Fruit fly (Drosophila melanogaster): ENCODE data around the gene rhea.

rhea gene

dm6 chr3L:8520252-8520651 lies 24.5 kb upstream of the rhea start, which contains the start of gene se:
Gene se, plus strand, starts transcription at chr3L:8520552.
- TF ChIP-seq Hr83 (GFP tag; optimal IDR thresholded peaks at IDR 0.05; ENCODE audit: poor library complexity, severe bottlenecking) (no peak), Dif (GFP tag; optimal IDR thresholded peaks at IDR 0.05; ENCODE audit: partially characterized antibody) (no peak), dmrt93B (GFP tag; optimal IDR thresholded peaks at IDR 0.05) (no peak), dl (GFP tag; optimal IDR thresholded peaks at IDR 0.05; ENCODE audit: insufficient read depth in 1 of 2, partially characterized antibody in 2 of 2) (no peak), Mio (GFP tag; optimal IDR thresholded peaks at IDR 0.05) (no peak), usp (GFP tag; optimal IDR thresholded peaks at IDR 0.05) (no peak)

- no peak for TF ChIP-seq Rel (GFP tag; optimal IDR thresholded peaks at IDR 0.05)
- TF ChIP-seq Rel (tag; optimal IDR thresholded peaks at IDR 0.05) = peak; percentile 83
- TF ChIP-seq ey (GFP tag; optimal IDR thresholded peaks at IDR 0.05) = no peak
Measured at dm6 chr3L:8523257-8523656, 21.5 kb upstream of the rhea start, which contains the start of gene GstO2. Gene GstO2, minus strand, starts transcription at chr3L:8523501.

dm6 chr3L:8524816-8525625 lies 19.8 kb upstream of the rhea start, which contains the start of the genes GstO1 and foi:
Gene GstO1, minus strand, starts transcription at chr3L:8524866.
Gene foi, plus strand, starts transcription at chr3L:8525244.
- TF ChIP-seq foxo (GFP tag; optimal IDR thresholded peaks at IDR 0.05) = peak in 1 of 2 experiments; percentile 42
- no peak for TF ChIP-seq woc (GFP tag; optimal IDR thresholded peaks at IDR 0.05)
- peak; percentile 17 for TF ChIP-seq sage (GFP tag; optimal IDR thresholded peaks at IDR 0.05)
- TF ChIP-seq pan (optimal IDR thresholded peaks at IDR 0.05) = no peak
- TF ChIP-seq lola (GFP tag; optimal IDR thresholded peaks at IDR 0.05) = no peak
- TF ChIP-seq fru (GFP tag; optimal IDR thresholded peaks at IDR 0.05) = peak; percentile 33
- peak; percentile 52 for TF ChIP-seq HLH106 (tag; optimal IDR thresholded peaks at IDR 0.05)
- TF ChIP-seq Sp1 (GFP tag; optimal IDR thresholded peaks at IDR 0.05) = peak; percentile 21
- peak; percentile 31 for TF ChIP-seq rgr (GFP tag; optimal IDR thresholded peaks at IDR 0.05)
- no peak for TF ChIP-seq tai (GFP tag; optimal IDR thresholded peaks at IDR 0.05)
- no peak for TF ChIP-seq OdsH (GFP tag; optimal IDR thresholded peaks at IDR 0.05)
- no peak for TF ChIP-seq CrebA (GFP tag; optimal IDR thresholded peaks at IDR 0.05; ENCODE audit: borderline replicate concordance)
- TF ChIP-seq Hr83 (GFP tag; optimal IDR thresholded peaks at IDR 0.05; ENCODE audit: poor library complexity, severe bottlenecking) = peak; percentile 83
- no peak for TF ChIP-seq CG32264 (GFP tag; optimal IDR thresholded peaks at IDR 0.05)
- no peak for TF ChIP-seq GATAd (GFP tag; optimal IDR thresholded peaks at IDR 0.05)
- no peak for TF ChIP-seq Rel (GFP tag; optimal IDR thresholded peaks at IDR 0.05)
- peak; percentile 12 for TF ChIP-seq Rel (tag; optimal IDR thresholded peaks at IDR 0.05)
- TF ChIP-seq h (GFP tag; optimal IDR thresholded peaks at IDR 0.05) = peak; percentile 45
- TF ChIP-seq psq (GFP tag; optimal IDR thresholded peaks at IDR 0.05) = peak; percentile 35
- TF ChIP-seq Hnf4 (GFP tag; optimal IDR thresholded peaks at IDR 0.05) = peak; percentile 33
- TF ChIP-seq sv (GFP tag; optimal IDR thresholded peaks at IDR 0.05) = peak; percentile 18
- peak; percentile 19 for TF ChIP-seq Dif (GFP tag; optimal IDR thresholded peaks at IDR 0.05; ENCODE audit: partially characterized antibody)
- no peak for TF ChIP-seq usp (GFP tag; optimal IDR thresholded peaks at IDR 0.05)
- TF ChIP-seq dsf (GFP tag; optimal IDR thresholded peaks at IDR 0.05; ENCODE audit: borderline replicate concordance) = no peak

- TF ChIP-seq GATAd (GFP tag; optimal IDR thresholded peaks at IDR 0.05) (no peak), Mio (GFP tag; optimal IDR thresholded peaks at IDR 0.05) (no peak), Hr78 (GFP tag; optimal IDR thresholded peaks at IDR 0.05) (no peak), br (GFP tag; optimal IDR thresholded peaks at IDR 0.05) (peak; percentile 50), foxo (GFP tag; optimal IDR thresholded peaks at IDR 0.05) (peak in 1 of 2 experiments; percentile 28), N (GFP tag; optimal IDR thresholded peaks at IDR 0.05) (no peak), Sp1 (GFP tag; optimal IDR thresholded peaks at IDR 0.05) (peak; percentile 0), dl (GFP tag; optimal IDR thresholded peaks at IDR 0.05; ENCODE audit: insufficient read depth in 1 of 2, partially characterized antibody in 2 of 2) (no peak), Abd-B (GFP tag; optimal IDR thresholded peaks at IDR 0.05) (no peak), woc (GFP tag; optimal IDR thresholded peaks at IDR 0.05) (no peak), CrebA (GFP tag; optimal IDR thresholded peaks at IDR 0.05; ENCODE audit: borderline replicate concordance) (no peak), fru (GFP tag; optimal IDR thresholded peaks at IDR 0.05) (peak; percentile 58), sv (GFP tag; optimal IDR thresholded peaks at IDR 0.05) (no peak), Dfd (GFP tag; optimal IDR thresholded peaks at IDR 0.05) (no peak), lola (GFP tag; optimal IDR thresholded peaks at IDR 0.05) (no peak), Hr83 (GFP tag; optimal IDR thresholded peaks at IDR 0.05; ENCODE audit: poor library complexity, severe bottlenecking) (no peak), Vsx2 (GFP tag; optimal IDR thresholded peaks at IDR 0.05; ENCODE audit: partially characterized antibody) (no peak), pan (optimal IDR thresholded peaks at IDR 0.05) (no peak), rgr (GFP tag; optimal IDR thresholded peaks at IDR 0.05) (peak; percentile 56), Jra (GFP tag; optimal IDR thresholded peaks at IDR 0.05) (no peak), Hnf4 (GFP tag; optimal IDR thresholded peaks at IDR 0.05) (peak; percentile 8), h (GFP tag; optimal IDR thresholded peaks at IDR 0.05) (peak; percentile 58), Myc (optimal IDR thresholded peaks at IDR 0.05) (no peak), dsf (GFP tag; optimal IDR thresholded peaks at IDR 0.05; ENCODE audit: borderline replicate concordance) (no peak), jim (GFP tag; optimal IDR thresholded peaks at IDR 0.05) (no peak), ey (GFP tag; optimal IDR thresholded peaks at IDR 0.05) (peak; percentile 45), HLH106 (tag; optimal IDR thresholded peaks at IDR 0.05) (peak; percentile 11), brk (GFP tag; optimal IDR thresholded peaks at IDR 0.05) (no peak), Dif (GFP tag; optimal IDR thresholded peaks at IDR 0.05; ENCODE audit: partially characterized antibody) (no peak), sage (GFP tag; optimal IDR thresholded peaks at IDR 0.05) (no peak)
Measured at dm6 chr3L:8525691-8526421, 18.9 kb upstream of the rhea start.
